Fruit fly (Drosophila melanogaster) whole organism, adult: ENCODE data around the gene CG43120.

Experiments used
- CG11617 ChIP-seq: fragments of 200-800 bp; sonication (Bioruptor generic); optimal IDR thresholded peaks from 2 replicates; lab custom pipeline; 2017; ENCODE audit warnings: mild to moderate bottlenecking, missing biosample characterization, missing genetic modification reagents, missing genetic modification characterization
- CG12768 ChIP-seq: fragments of 200-800 bp; sonication (Bioruptor generic); optimal IDR thresholded peaks from 2 replicates; lab custom pipeline; 2017; ENCODE audit warnings: missing biosample characterization, missing genetic modification characterization, mild to moderate bottlenecking, moderate library complexity, missing genetic modification reagents
- CG14711 ChIP-seq: fragments of 200-800 bp; sonication (Bioruptor generic); optimal IDR thresholded peaks from 2 replicates; lab custom pipeline; 2018; ENCODE audit warnings: missing biosample characterization, mild to moderate bottlenecking, missing genetic modification characterization, moderate library complexity
- CG1620 ChIP-seq: fragments of 200-800 bp; sonication (Bioruptor generic); optimal IDR thresholded peaks from 2 replicates; lab custom pipeline; 2016; ENCODE audit warnings: missing biosample characterization, missing genetic modification characterization
- CG33017 ChIP-seq: fragments of 200-800 bp; sonication (Bioruptor generic); optimal IDR thresholded peaks from 2 replicates; lab custom pipeline; 2018; ENCODE audit warnings: missing biosample characterization, mild to moderate bottlenecking, missing genetic modification characterization, moderate library complexity
- CG5204 ChIP-seq: fragments of 200-800 bp; sonication (Bioruptor generic); optimal IDR thresholded peaks from 2 replicates; lab custom pipeline; 2016; ENCODE audit warnings: missing biosample characterization, missing genetic modification characterization
- CG7045 ChIP-seq: fragments of 200-800 bp; sonication (Bioruptor generic); optimal IDR thresholded peaks from 2 replicates; lab custom pipeline; 2017; ENCODE audit warnings: missing biosample characterization, mild to moderate bottlenecking, missing genetic modification characterization
- CG7101 ChIP-seq: fragments of 200-800 bp; sonication (Bioruptor generic); optimal IDR thresholded peaks from 2 replicates; lab custom pipeline; 2018; ENCODE audit warnings: missing biosample characterization, mild to moderate bottlenecking, missing genetic modification characterization, moderate library complexity
- Clk ChIP-seq: fragments of 200-800 bp; sonication (Bioruptor generic); optimal IDR thresholded peaks from 2 replicates; lab custom pipeline; 2017; ENCODE audit warnings: missing biosample characterization, missing genetic modification characterization
- Crg-1 ChIP-seq: fragments of 200-800 bp; sonication (Bioruptor generic); optimal IDR thresholded peaks from 2 replicates; lab custom pipeline; 2016; ENCODE audit warnings: missing biosample characterization, missing genetic modification characterization
- Hr96 ChIP-seq: fragments of 200-800 bp; sonication (Bioruptor generic); optimal IDR thresholded peaks from 2 replicates; lab custom pipeline; 2016; ENCODE audit warnings: missing biosample characterization, missing genetic modification characterization
- Mnt ChIP-seq: fragments of 200-800 bp; sonication (Bioruptor generic); optimal IDR thresholded peaks from 2 replicates; lab custom pipeline; 2016; ENCODE audit warnings: missing biosample characterization, mild to moderate bottlenecking, missing genetic modification characterization
- bab1 ChIP-seq: fragments of 200-800 bp; sonication (Bioruptor generic); optimal IDR thresholded peaks from 3 replicates; lab custom pipeline; 2019; ENCODE audit warnings: missing biosample characterization, mild to moderate bottlenecking, missing genetic modification characterization, moderate library complexity
- cic ChIP-seq: fragments of 200-800 bp; sonication (Bioruptor generic); optimal IDR thresholded peaks from 2 replicates; lab custom pipeline; 2017; ENCODE audit warnings: missing biosample characterization, mild to moderate bottlenecking, missing genetic modification characterization, moderate library complexity
- cnc ChIP-seq, 2 experiments: fragments of >200 bp; optimal IDR thresholded peaks; 2 replicates each; lab custom pipeline; 2017
- kay ChIP-seq: fragments of 200-800 bp; sonication (Bioruptor generic); peaks from one replicate; lab custom pipeline; 2016; ENCODE audit warnings: missing biosample characterization, missing genetic modification characterization, borderline replicate concordance
- ovo ChIP-seq: fragments of 200-800 bp; sonication (Bioruptor generic); optimal IDR thresholded peaks from 2 replicates; lab custom pipeline; 2016; ENCODE audit warnings: missing biosample characterization, missing genetic modification characterization
- pad ChIP-seq: fragments of 200-800 bp; sonication (Bioruptor generic); optimal IDR thresholded peaks from 3 replicates; lab custom pipeline; 2017; ENCODE audit warnings: missing biosample characterization, missing genetic modification characterization, mild to moderate bottlenecking, moderate library complexity, missing genetic modification reagents
- tj ChIP-seq: fragments of 200-800 bp; sonication (Bioruptor generic); optimal IDR thresholded peaks from 3 replicates; lab custom pipeline; 2017; ENCODE audit warnings: missing biosample characterization, mild to moderate bottlenecking, missing genetic modification characterization, moderate library complexity
- toe ChIP-seq: fragments of 200-800 bp; sonication (Bioruptor generic); optimal IDR thresholded peaks from 2 replicates; lab custom pipeline; 2016; ENCODE audit warnings: missing biosample characterization, missing genetic modification characterization

The CG43120 gene

DNA sequence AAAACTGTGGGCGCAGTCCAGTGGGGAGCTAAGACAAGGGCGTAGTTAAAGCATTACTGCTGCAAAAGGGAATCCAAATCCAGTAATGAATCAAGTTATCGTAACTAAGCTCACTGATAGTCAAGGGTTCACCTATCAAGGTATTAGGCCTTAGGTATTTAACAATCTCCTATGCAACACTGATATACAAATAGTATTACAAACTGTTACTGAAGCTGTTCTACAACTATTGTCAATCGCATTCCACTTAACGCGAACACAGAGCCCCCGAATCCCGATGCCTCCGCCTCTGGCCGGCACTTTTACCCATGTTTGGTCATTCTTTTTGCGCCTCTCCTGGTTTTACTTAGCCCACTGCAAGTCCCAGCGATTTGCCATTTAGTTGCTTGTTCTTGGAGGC, 30.9 kb upstream of the CG43120 start:
- TF ChIP-seq ovo (GFP tag; lab: Kevin White, UChicago) (no peak), tj (GFP tag; lab: Kevin White, UChicago) (no peak), CG5204 (GFP tag; lab: Kevin White, UChicago) (no peak), CG7045 (GFP tag; lab: Kevin White, UChicago) (no peak), toe (GFP tag; lab: Kevin White, UChicago) (no peak), Hr96 (no peak), cic (GFP tag; lab: Kevin White, UChicago) (no peak), CG7101 (no peak), CG12768 (no peak), CG11617 (GFP tag; lab: Kevin White, UChicago) (no peak), cnc (optimal IDR thresholded peaks at IDR 0.05; lab: Kevin White, UChicago) (no peak), bab1 (GFP tag; lab: Kevin White, UChicago) (no peak), kay (GFP tag; lab: Kevin White, UChicago) (no peak)

- TF ChIP-seq CG11617 (GFP tag; lab: Kevin White, UChicago) (no peak), bab1 (GFP tag; lab: Kevin White, UChicago) (no peak), cnc (optimal IDR thresholded peaks at IDR 0.05; lab: Kevin White, UChicago) (no peak), CG7045 (GFP tag; lab: Kevin White, UChicago) (no peak), CG1620 (no peak), kay (GFP tag; lab: Kevin White, UChicago) (no peak), tj (GFP tag; lab: Kevin White, UChicago) (no peak), CG12768 (no peak), CG33017 (tag; lab: Kevin White, UChicago) (no peak), Crg-1 (no peak), cic (GFP tag; lab: Kevin White, UChicago) (no peak), CG5204 (GFP tag; lab: Kevin White, UChicago) (no peak), toe (GFP tag; lab: Kevin White, UChicago) (no peak), Hr96 (no peak), Mnt (GFP tag; lab: Kevin White, UChicago) (no peak), Clk (GFP tag; lab: Kevin White, UChicago) (no peak), pad (GFP tag; lab: Kevin White, UChicago) (no peak)
Measured at dm6 chr3L:14353161-14353560, 28.6 kb upstream of the CG43120 start.

DNA sequence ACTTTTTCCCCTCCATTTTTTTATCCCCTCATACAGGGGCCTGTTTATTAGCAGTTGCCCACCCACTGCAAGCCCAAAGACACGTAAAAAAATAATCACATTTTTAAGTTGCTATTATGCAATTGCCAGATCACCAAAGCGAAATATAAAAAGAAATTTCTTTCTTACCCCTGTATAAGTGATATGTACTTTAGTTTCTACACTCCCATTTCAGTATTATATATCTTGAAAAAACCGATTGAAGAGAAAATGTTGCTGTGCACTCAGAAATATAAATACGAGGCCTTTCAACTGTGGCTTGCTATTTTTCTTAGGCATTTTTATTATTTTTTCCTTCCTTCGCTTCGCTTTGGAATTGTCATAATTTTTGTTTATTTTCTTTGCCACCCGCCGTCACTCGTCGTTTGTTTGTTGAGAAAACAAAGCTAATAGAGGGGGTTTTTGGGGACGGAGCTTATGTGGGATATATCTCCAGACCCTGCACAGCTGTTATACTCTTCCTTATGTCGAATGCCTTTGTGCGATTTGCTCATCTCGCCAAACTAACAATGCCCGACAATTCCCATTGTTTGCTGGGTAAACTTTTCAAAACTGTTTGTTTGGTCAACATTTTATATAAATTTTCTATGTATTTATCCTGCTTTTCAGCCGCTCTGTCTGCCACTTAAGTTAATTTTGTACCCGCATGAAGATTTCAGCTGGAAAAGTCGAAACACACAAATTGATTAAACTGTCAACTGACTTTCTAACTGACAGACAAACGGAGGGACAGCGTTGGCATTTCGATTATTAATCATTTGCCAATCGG, 27.2 kb upstream of the CG43120 start:
- TF ChIP-seq CG1620 (no peak), CG5204 (GFP tag; lab: Kevin White, UChicago) (no peak), Mnt (GFP tag; lab: Kevin White, UChicago) (no peak), Crg-1 (no peak), CG7101 (peak; percentile 6), kay (GFP tag; lab: Kevin White, UChicago) (peak; percentile 82)

DNA sequence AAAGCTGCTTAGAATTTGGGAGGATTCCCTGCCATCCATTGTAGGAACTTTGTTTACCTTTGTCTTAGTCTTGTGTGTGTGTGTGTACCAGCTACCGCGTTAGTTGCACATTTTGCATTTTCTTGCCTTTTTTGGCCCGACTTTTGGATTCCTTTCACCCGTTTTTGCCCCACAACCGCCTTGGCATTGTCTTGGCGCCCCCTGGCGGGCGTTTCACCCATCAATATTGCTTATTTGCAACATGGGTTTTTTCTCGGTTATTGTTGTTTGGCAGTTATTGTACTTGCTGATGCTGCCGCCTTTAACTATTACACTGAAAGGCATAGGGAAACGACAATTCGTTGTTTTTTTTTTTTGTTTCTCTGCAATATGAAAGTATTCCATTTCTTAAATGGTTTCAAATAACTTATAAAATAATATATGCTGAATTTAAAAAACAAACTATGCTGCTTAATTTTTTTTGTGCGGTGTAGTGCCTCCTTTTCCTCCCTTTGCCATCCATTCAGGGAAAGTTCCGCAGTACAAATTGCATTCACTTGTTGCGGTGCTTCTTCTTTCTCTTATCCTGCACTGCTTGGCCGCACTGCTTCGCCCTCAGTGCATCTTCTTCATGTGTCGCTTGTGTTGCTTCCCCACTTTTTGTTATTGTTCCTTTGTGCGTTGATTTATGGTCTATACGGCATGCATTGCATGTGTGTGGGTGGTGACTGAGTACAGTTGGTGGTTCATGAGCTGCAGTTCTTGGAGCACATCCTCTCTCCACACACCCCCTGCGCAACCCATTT, 25.0 kb upstream of the CG43120 start:
- TF ChIP-seq CG5204 (GFP tag; lab: Kevin White, UChicago) (no peak), kay (GFP tag; lab: Kevin White, UChicago) (no peak), CG7045 (GFP tag; lab: Kevin White, UChicago) (no peak), CG14711 (tag; lab: Kevin White, UChicago) (no peak), CG12768 (no peak), Crg-1 (no peak), CG7101 (no peak), ovo (GFP tag; lab: Kevin White, UChicago) (no peak), CG1620 (no peak), CG33017 (tag; lab: Kevin White, UChicago) (no peak), Hr96 (no peak), CG11617 (GFP tag; lab: Kevin White, UChicago) (no peak), pad (GFP tag; lab: Kevin White, UChicago) (no peak), cic (GFP tag; lab: Kevin White, UChicago) (no peak), Mnt (GFP tag; lab: Kevin White, UChicago) (no peak), bab1 (GFP tag; lab: Kevin White, UChicago) (no peak), toe (GFP tag; lab: Kevin White, UChicago) (no peak), cnc (optimal IDR thresholded peaks at IDR 0.05; lab: Kevin White, UChicago) (no peak), Clk (GFP tag; lab: Kevin White, UChicago) (no peak), tj (GFP tag; lab: Kevin White, UChicago) (no peak)

DNA sequence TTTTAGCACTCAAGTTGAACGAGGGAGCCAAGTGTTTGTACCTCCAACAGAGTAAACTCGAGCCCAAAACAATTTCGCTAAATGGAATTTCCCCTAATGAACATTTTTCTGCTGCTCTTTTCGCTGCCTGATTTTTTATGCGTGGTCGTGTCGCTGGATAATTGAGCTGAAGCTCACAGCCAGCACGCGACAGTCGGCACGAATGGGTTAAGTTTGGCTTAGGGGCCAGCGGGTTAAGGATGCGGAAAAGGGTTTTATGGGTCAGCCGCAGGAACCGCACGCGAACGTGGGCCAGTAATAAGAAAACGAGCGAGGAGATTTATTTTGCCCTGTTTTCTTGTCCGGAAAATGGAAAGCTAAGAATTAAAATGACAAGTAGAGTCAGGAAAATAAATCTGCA, 22.8 kb upstream of the CG43120 start:
- TF ChIP-seq ovo (GFP tag; lab: Kevin White, UChicago) (no peak), pad (GFP tag; lab: Kevin White, UChicago) (no peak)
